Fruit fly (Drosophila melanogaster) whole organism, embryonic: ENCODE measurements around the gene tw.

ENCODE experiments used
- Aef1 ChIP-seq: fragments of 200-800 bp; sonication (Bioruptor generic); IDR thresholded peaks from 3 replicates; pipeline ENCODE4 v1.3.6; 2022; ENCODE audit warnings: missing biosample characterization, missing genetic modification characterization
- CG12155 ChIP-seq: fragments of 200-800 bp; sonication (Bioruptor generic); optimal IDR thresholded peaks from 3 replicates; lab custom pipeline; 2016; ENCODE audit warnings: missing biosample characterization, missing genetic modification characterization
- CG12744 ChIP-seq: fragments of 200-800 bp; sonication (Bioruptor generic); optimal IDR thresholded peaks from 2 replicates; lab custom pipeline; 2016; ENCODE audit warnings: missing biosample characterization, missing genetic modification characterization
- CG13775 ChIP-seq: fragments of 200-800 bp; sonication (Bioruptor generic); optimal IDR thresholded peaks from 3 replicates; lab custom pipeline; 2017; ENCODE audit warnings: missing biosample characterization, mild to moderate bottlenecking, missing genetic modification characterization
- CG14710 ChIP-seq: fragments of 200-800 bp; sonication (Bioruptor generic); optimal IDR thresholded peaks from 3 replicates; lab custom pipeline; 2019; ENCODE audit warnings: missing biosample characterization, mild to moderate bottlenecking, missing genetic modification characterization, moderate library complexity
- CG15601 ChIP-seq: fragments of 200-800 bp; sonication (Bioruptor generic); optimal IDR thresholded peaks from 3 replicates; lab custom pipeline; 2019; ENCODE audit warnings: missing biosample characterization, mild to moderate bottlenecking, missing genetic modification characterization, moderate library complexity
- CG1602 ChIP-seq: fragments of 200-800 bp; sonication (Bioruptor generic); optimal IDR thresholded peaks from 3 replicates; lab custom pipeline; 2016; ENCODE audit warnings: missing biosample characterization, missing genetic modification characterization
- CG17612 ChIP-seq: fragments of 200-800 bp; sonication (Bioruptor generic); IDR thresholded peaks from 2 replicates; pipeline ENCODE4 v1.3.6; 2022; ENCODE audit warnings: missing biosample characterization, missing genetic modification characterization
- CG18262 ChIP-seq: fragments of 200-800 bp; optimal IDR thresholded peaks from 3 replicates; lab custom pipeline; 2019; ENCODE audit warnings: missing biosample characterization, mild to moderate bottlenecking, missing genetic modification characterization, moderate library complexity
- CG31365 ChIP-seq: fragments of 200-800 bp; sonication (Bioruptor generic); optimal IDR thresholded peaks from 2 replicates; lab custom pipeline; 2018; ENCODE audit warnings: missing biosample characterization, mild to moderate bottlenecking, missing genetic modification characterization
- CG32532 ChIP-seq: fragments of 200-800 bp; sonication (Bioruptor generic); IDR thresholded peaks from 2 replicates; pipeline ENCODE4 v1.3.6; 2022; ENCODE audit warnings: missing biosample characterization, missing genetic modification characterization
- CG4424 ChIP-seq: fragments of 200-800 bp; sonication (Bioruptor generic); optimal IDR thresholded peaks from 3 replicates; lab custom pipeline; 2016; ENCODE audit warnings: missing biosample characterization, missing genetic modification characterization
- CG8089 ChIP-seq: fragments of 200-800 bp; sonication (Bioruptor generic); optimal IDR thresholded peaks from 3 replicates; lab custom pipeline; 2016; ENCODE audit warnings: missing biosample characterization, missing genetic modification characterization
- CG9932 ChIP-seq: fragments of 200-800 bp; sonication (Bioruptor generic); IDR thresholded peaks from 2 replicates; pipeline ENCODE4 v1.3.6; 2022; ENCODE audit warnings: missing biosample characterization, missing genetic modification characterization
- CrebB ChIP-seq: fragments of 200-800 bp; sonication (Bioruptor generic); optimal IDR thresholded peaks from 3 replicates; lab custom pipeline; 2018; ENCODE audit warnings: missing biosample characterization, mild to moderate bottlenecking, missing genetic modification characterization
- D19B ChIP-seq: fragments of 200-800 bp; sonication (Bioruptor generic); optimal IDR thresholded peaks from 2 replicates; lab custom pipeline; 2017; ENCODE audit warnings: missing biosample characterization, mild to moderate bottlenecking, missing genetic modification characterization
- E2f2 ChIP-seq: fragments of 200-800 bp; sonication (Bioruptor generic); IDR thresholded peaks from 2 replicates; pipeline ENCODE4 v1.3.6; 2022; ENCODE audit warnings: missing biosample characterization, missing genetic modification characterization
- Ets97D ChIP-seq: fragments of 200-800 bp; sonication (Bioruptor generic); optimal IDR thresholded peaks from 3 replicates; lab custom pipeline; 2016; ENCODE audit warnings: missing biosample characterization, missing genetic modification characterization
- HHEX ChIP-seq: fragments of 200-800 bp; sonication (Bioruptor generic); optimal IDR thresholded peaks from 3 replicates; lab custom pipeline; 2017; ENCODE audit warnings: missing biosample characterization, mild to moderate bottlenecking, missing genetic modification characterization, missing genetic modification reagents
- Hey ChIP-seq: fragments of 200-800 bp; sonication (Bioruptor generic); optimal IDR thresholded peaks from 3 replicates; lab custom pipeline; 2018; ENCODE audit warnings: missing biosample characterization, mild to moderate bottlenecking, missing genetic modification characterization
- Hmr ChIP-seq: fragments of 200-800 bp; sonication (Bioruptor generic); optimal IDR thresholded peaks from 3 replicates; lab custom pipeline; 2017; ENCODE audit warnings: mild to moderate bottlenecking, missing biosample characterization, missing genetic modification reagents, missing genetic modification characterization
- Jarid2 ChIP-seq: fragments of 200-800 bp; sonication (Bioruptor generic); optimal IDR thresholded peaks from 3 replicates; lab custom pipeline; 2017; ENCODE audit warnings: mild to moderate bottlenecking, missing biosample characterization, missing genetic modification reagents, missing genetic modification characterization
- MTF-1 ChIP-seq: fragments of 200-800 bp; sonication (Bioruptor generic); optimal IDR thresholded peaks from 2 replicates; lab custom pipeline; 2018; ENCODE audit warnings: missing biosample characterization, mild to moderate bottlenecking, missing genetic modification characterization, borderline replicate concordance
- Med ChIP-seq: fragments of 200-800 bp; sonication (Bioruptor generic); peaks from one replicate; lab custom pipeline; 2016; ENCODE audit warnings: missing biosample characterization, missing genetic modification characterization, mild to moderate bottlenecking, inconsistent platforms, moderate library complexity
- Optix ChIP-seq: fragments of 200-800 bp; sonication (Bioruptor generic); IDR thresholded peaks from 3 replicates; pipeline ENCODE4 v1.3.6; 2022; ENCODE audit warnings: missing biosample characterization, missing genetic modification characterization
- Ptx1 ChIP-seq: fragments of 200-800 bp; sonication (Bioruptor generic); IDR thresholded peaks from 2 replicates; pipeline ENCODE4 v1.3.6; 2022; ENCODE audit warnings: missing biosample characterization, missing genetic modification characterization
- ash1 ChIP-seq: fragments of 200-800 bp; sonication (Bioruptor generic); optimal IDR thresholded peaks from 2 replicates; lab custom pipeline; 2018; ENCODE audit warnings: missing biosample characterization, mild to moderate bottlenecking, missing genetic modification characterization
- ato ChIP-seq: fragments of 200-800 bp; sonication (Bioruptor generic); IDR thresholded peaks from 2 replicates; pipeline ENCODE4 v1.3.6; 2022; ENCODE audit warnings: missing biosample characterization, missing genetic modification characterization; ENCODE audit not compliant: partially characterized antibody
- bsh ChIP-seq, 2 experiments: fragments of 200-800 bp; sonication (Bioruptor generic); optimal IDR thresholded peaks; 2 replicates each; lab custom pipeline; 2017 to 2018; ENCODE audit warnings: mild to moderate bottlenecking in 2 of 2, missing biosample characterization in 2 of 2, missing genetic modification characterization in 2 of 2, moderate library complexity in 1 of 2
- cato ChIP-seq: fragments of 200-800 bp; sonication (Bioruptor generic); optimal IDR thresholded peaks from 2 replicates; lab custom pipeline; 2016; ENCODE audit warnings: missing biosample characterization, missing genetic modification characterization, borderline replicate concordance
- chn ChIP-seq: fragments of 200-800 bp; sonication (Bioruptor generic); optimal IDR thresholded peaks from 2 replicates; lab custom pipeline; 2016; ENCODE audit warnings: missing biosample characterization, missing genetic modification characterization
- corto ChIP-seq: fragments of 200-800 bp; sonication (Bioruptor generic); optimal IDR thresholded peaks from 2 replicates; lab custom pipeline; 2016; ENCODE audit warnings: missing biosample characterization, mild to moderate bottlenecking, missing genetic modification characterization, moderate library complexity
- danr ChIP-seq: fragments of 200-800 bp; sonication (Bioruptor generic); IDR thresholded peaks from 2 replicates; pipeline ENCODE4 v1.3.6; 2022; ENCODE audit warnings: missing biosample characterization, missing genetic modification characterization
- emc ChIP-seq: fragments of 200-800 bp; sonication (Bioruptor generic); optimal IDR thresholded peaks from 2 replicates; lab custom pipeline; 2016; ENCODE audit warnings: missing biosample characterization, missing genetic modification characterization
- fd64A ChIP-seq: fragments of 200-800 bp; sonication (Bioruptor generic); optimal IDR thresholded peaks from 3 replicates; lab custom pipeline; 2018; ENCODE audit warnings: missing biosample characterization, mild to moderate bottlenecking, missing genetic modification characterization
- fd96Cb ChIP-seq: fragments of 200-800 bp; sonication (Bioruptor generic); optimal IDR thresholded peaks from 2 replicates; lab custom pipeline; 2018; ENCODE audit warnings: missing biosample characterization, mild to moderate bottlenecking, missing genetic modification characterization, moderate library complexity
- gcm2 ChIP-seq: fragments of 200-800 bp; sonication (Bioruptor generic); optimal IDR thresholded peaks from 2 replicates; lab custom pipeline; 2016; ENCODE audit warnings: missing biosample characterization, missing genetic modification characterization
- gfzf ChIP-seq: fragments of 200-800 bp; sonication (Bioruptor generic); optimal IDR thresholded peaks from 2 replicates; lab custom pipeline; 2016; ENCODE audit warnings: missing biosample characterization, mild to moderate bottlenecking, missing genetic modification characterization, moderate library complexity
- jing ChIP-seq: fragments of 200-800 bp; sonication (Bioruptor generic); optimal IDR thresholded peaks from 2 replicates; lab custom pipeline; 2018; ENCODE audit warnings: missing biosample characterization, mild to moderate bottlenecking, missing genetic modification characterization
- kay ChIP-seq: fragments of 200-800 bp; sonication (Bioruptor generic); optimal IDR thresholded peaks from 2 replicates; lab custom pipeline; 2016; ENCODE audit warnings: missing biosample characterization, missing genetic modification characterization
- lmd ChIP-seq: fragments of 200-800 bp; sonication (Bioruptor generic); IDR thresholded peaks from 2 replicates; pipeline ENCODE4 v1.3.6; 2022; ENCODE audit warnings: missing biosample characterization, missing genetic modification characterization
- nmo ChIP-seq: fragments of 200-800 bp; sonication (Bioruptor generic); optimal IDR thresholded peaks from 2 replicates; lab custom pipeline; 2018; ENCODE audit warnings: missing biosample characterization, mild to moderate bottlenecking, missing genetic modification characterization, moderate library complexity
- p53 ChIP-seq: fragments of 200-800 bp; sonication (Bioruptor generic); optimal IDR thresholded peaks from 2 replicates; lab custom pipeline; 2016; ENCODE audit warnings: missing biosample characterization, missing genetic modification characterization
- salm ChIP-seq: fragments of 200-800 bp; sonication (Bioruptor generic); optimal IDR thresholded peaks from 2 replicates; lab custom pipeline; 2018; ENCODE audit warnings: missing biosample characterization, mild to moderate bottlenecking, missing genetic modification characterization
- sug ChIP-seq: fragments of 200-800 bp; optimal IDR thresholded peaks from 2 replicates; lab custom pipeline; 2019; ENCODE audit warnings: missing biosample characterization, mild to moderate bottlenecking, missing genetic modification characterization, moderate library complexity
- tin ChIP-seq: fragments of 200-800 bp; sonication (Bioruptor generic); optimal IDR thresholded peaks from 3 replicates; lab custom pipeline; 2016; ENCODE audit warnings: missing biosample characterization, missing genetic modification characterization
- toy ChIP-seq: fragments of 200-800 bp; sonication (Bioruptor generic); IDR thresholded peaks from 2 replicates; pipeline ENCODE4 v1.3.6; 2022; ENCODE audit warnings: missing biosample characterization, missing genetic modification characterization
- tx ChIP-seq: fragments of 200-800 bp; sonication (Bioruptor generic); optimal IDR thresholded peaks from 2 replicates; lab custom pipeline; 2016; ENCODE audit warnings: missing biosample characterization, missing genetic modification characterization
- unc-4 ChIP-seq: fragments of 200-800 bp; sonication (Bioruptor generic); IDR thresholded peaks from 2 replicates; pipeline ENCODE4 v1.3.6; 2022; ENCODE audit warnings: missing biosample characterization, missing genetic modification characterization; ENCODE audit not compliant: partially characterized antibody
- wdn ChIP-seq: fragments of 200-800 bp; sonication (Bioruptor generic); IDR thresholded peaks from 2 replicates; pipeline ENCODE4 v1.3.6; 2022; ENCODE audit warnings: missing biosample characterization, missing genetic modification characterization
- zf30C ChIP-seq: fragments of 200-800 bp; sonication (Bioruptor generic); optimal IDR thresholded peaks from 3 replicates; lab custom pipeline; 2018; ENCODE audit warnings: missing biosample characterization, mild to moderate bottlenecking, missing genetic modification characterization

tw gene

dm6 chrX:768480-769123 lies 15.9 kb upstream of the tw start (continued):
- no peak for TF ChIP-seq CG9932 (GFP tag; lab: Robert Waterston, UW)
- no peak for TF ChIP-seq Ets97D (GFP tag; lab: Kevin White, UChicago)
- TF ChIP-seq Optix (GFP tag; lab: Robert Waterston, UW) = 0 out of 3 replicates have a peak, but pooled peaks have one; percentile 7
- no peak for TF ChIP-seq tx (GFP tag; lab: Kevin White, UChicago)
- peak; percentile 35 for TF ChIP-seq sug (tag; lab: Kevin White, UChicago)
- TF ChIP-seq MTF-1 (GFP tag; lab: Kevin White, UChicago) = no peak
- TF ChIP-seq tin (GFP tag; lab: Kevin White, UChicago) = no peak
- no peak for TF ChIP-seq gfzf (GFP tag; lab: Kevin White, UChicago)
- TF ChIP-seq CG12744 (GFP tag; lab: Kevin White, UChicago) = no peak
- no peak for TF ChIP-seq Ptx1 (GFP tag; lab: Robert Waterston, UW)
- no peak for TF ChIP-seq Jarid2 (GFP tag; lab: Kevin White, UChicago)
- no peak for TF ChIP-seq CG1602
- TF ChIP-seq fd64A = peak; percentile 28
- TF ChIP-seq HHEX = no peak
- no peak for TF ChIP-seq unc-4 (GFP tag; lab: Robert Waterston, UW)
- TF ChIP-seq p53 = no peak
- TF ChIP-seq CG14710 = peak; percentile 10
- no peak for TF ChIP-seq gcm2
- TF ChIP-seq CG8089 (GFP tag; lab: Kevin White, UChicago) = no peak
- peak; percentile 3 for TF ChIP-seq CG15601 (tag; lab: Kevin White, UChicago)
- no peak for TF ChIP-seq Aef1 (GFP tag; lab: Robert Waterston, UW)
- peak; percentile 70 for TF ChIP-seq Med (GFP tag; lab: Kevin White, UChicago)
- TF ChIP-seq CrebB = no peak
- TF ChIP-seq ash1 (GFP tag; lab: Kevin White, UChicago) = no peak
- no peak for TF ChIP-seq zf30C (GFP tag; lab: Kevin White, UChicago)
- TF ChIP-seq CG18262 = no peak
- no peak for TF ChIP-seq cato
- no peak for TF ChIP-seq CG13775 (GFP tag; lab: Kevin White, UChicago)
- TF ChIP-seq nmo = no peak
- TF ChIP-seq chn = no peak
- TF ChIP-seq fd96Cb (tag; lab: Kevin White, UChicago) = no peak
- no peak for TF ChIP-seq D19B (GFP tag; lab: Kevin White, UChicago)
- TF ChIP-seq CG17612 (GFP tag; lab: Robert Waterston, UW) = no peak
- TF ChIP-seq CG12155 (GFP tag; lab: Kevin White, UChicago) = no peak
- TF ChIP-seq CG32532 = 0 out of 2 replicates have a peak, but pooled peaks have one; percentile 5
- TF ChIP-seq corto = no peak
- TF ChIP-seq wdn (GFP tag; lab: Robert Waterston, UW) = no peak
- TF ChIP-seq CG4424 (GFP tag; lab: Kevin White, UChicago) = no peak
- no peak for TF ChIP-seq kay (GFP tag; lab: Kevin White, UChicago)
- no peak for TF ChIP-seq salm (tag; lab: Kevin White, UChicago)
- TF ChIP-seq jing (GFP tag; lab: Kevin White, UChicago) = no peak
- TF ChIP-seq lmd (GFP tag; lab: Robert Waterston, UW) = no peak
- no peak for TF ChIP-seq emc (GFP tag; lab: Kevin White, UChicago)
- TF ChIP-seq bsh (GFP tag; optimal IDR thresholded peaks at IDR 0.05; lab: Kevin White, UChicago) = no peak
- TF ChIP-seq E2f2 (GFP tag; lab: Robert Waterston, UW) = no peak
- no peak for TF ChIP-seq Hmr (GFP tag; lab: Kevin White, UChicago)
- no peak for TF ChIP-seq ato
- no peak for TF ChIP-seq Hey (tag; lab: Kevin White, UChicago)
- no peak for TF ChIP-seq CG31365
- no peak for TF ChIP-seq danr
- TF ChIP-seq toy (GFP tag; lab: Robert Waterston, UW) = no peak
